Fruit fly (Drosophila melanogaster) whole organism, wandering third instar larva: ENCODE measurements around the gene Sgs7.

ENCODE experiments used
- Abd-B ChIP-seq: fragments of >200 bp; optimal IDR thresholded peaks from 2 replicates; lab custom pipeline; 2017; ENCODE audit warnings: missing biosample characterization, missing genetic modification characterization
- Jra ChIP-seq: sonication (Bioruptor generic); optimal IDR thresholded peaks from 2 replicates; lab custom pipeline; 2016; ENCODE audit warnings: missing biosample characterization, missing genetic modification characterization
- Vsx2 ChIP-seq: fragments of 200-300, 225-300 bp; sonication (Bioruptor generic); optimal IDR thresholded peaks from 2 replicates; lab custom pipeline; 2018; ENCODE audit warnings: missing biosample characterization, missing genetic modification characterization; ENCODE audit not compliant: partially characterized antibody
- brk ChIP-seq: fragments of 200-800 bp; sonication (Bioruptor generic); optimal IDR thresholded peaks from 2 replicates; lab custom pipeline; 2016; ENCODE audit warnings: missing biosample characterization, mild to moderate bottlenecking, missing genetic modification characterization
- sage ChIP-seq: fragments of 200-800 bp; sonication (Bioruptor generic); optimal IDR thresholded peaks from 2 replicates; lab custom pipeline; 2016; ENCODE audit warnings: missing biosample characterization, mild to moderate bottlenecking, missing genetic modification characterization

dm6 chr3L:11550359-11551056 is 40.8 kb downstream of the Sgs7 start:
- TF ChIP-seq Vsx2 (GFP tag; lab: Kevin White, UChicago) = no peak
- no peak for TF ChIP-seq sage (GFP tag; lab: Kevin White, UChicago)
- no peak for TF ChIP-seq Abd-B (GFP tag; lab: Kevin White, UChicago)
- TF ChIP-seq brk (GFP tag; lab: Kevin White, UChicago) = no peak
- TF ChIP-seq Jra (GFP tag; lab: Kevin White, UChicago) = no peak
